Fruit fly (Drosophila melanogaster): ENCODE data around the gene mtrm.
A peak's percentile ranks its signal among the peaks of the same experiment; 100 is the strongest.

DNA sequence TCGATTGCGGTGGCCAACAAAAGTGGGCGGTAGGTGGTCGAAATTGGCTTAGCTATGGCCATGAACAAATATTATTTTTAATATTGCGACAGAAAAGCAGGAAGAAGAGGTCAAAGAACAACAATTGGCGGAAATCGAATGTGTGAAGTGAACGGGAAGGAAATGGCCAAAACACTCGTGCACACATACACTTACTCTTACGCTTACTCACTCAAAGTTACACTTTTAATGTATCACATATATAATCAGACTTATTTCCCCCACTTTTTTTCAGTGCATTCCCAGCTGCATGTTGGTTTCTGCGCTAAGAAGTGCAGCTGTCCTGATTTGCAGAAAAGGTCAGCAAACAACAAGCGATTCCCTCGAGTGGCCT is 35.7 kb downstream of the mtrm start:
- TF ChIP-seq Ets98B (GFP tag; IDR thresholded peaks at IDR 0.05) (no peak), CG13204 (GFP tag; optimal IDR thresholded peaks at IDR 0.05) (no peak), CG14655 (GFP tag; optimal IDR thresholded peaks at IDR 0.05) (peak; percentile 74), EcR (GFP tag; optimal IDR thresholded peaks at IDR 0.05) (no peak), D1 (tag; optimal IDR thresholded peaks at IDR 0.05) (no peak), CG10348 (GFP tag; IDR thresholded peaks at IDR 0.05) (no peak), rn (GFP tag; IDR thresholded peaks at IDR 0.05) (no peak), CG8301 (tag; optimal IDR thresholded peaks at IDR 0.05) (peak; percentile 59), Pif1A (GFP tag; optimal IDR thresholded peaks at IDR 0.05) (peak; percentile 54), fd96Ca (GFP tag; IDR thresholded peaks at IDR 0.05) (no peak)
